Fruit fly (Drosophila melanogaster) whole organism, wandering third instar larva: ENCODE measurements around the gene CG42263.

Source experiments
- GATAd ChIP-seq: sonication (Bioruptor generic); optimal IDR thresholded peaks from 2 replicates; lab custom pipeline; 2016; ENCODE audit warnings: missing biosample characterization, missing genetic modification characterization
- lola ChIP-seq: fragments of >200 bp; optimal IDR thresholded peaks from 2 replicates; lab custom pipeline; 2017; ENCODE audit warnings: missing biosample characterization, missing genetic modification characterization
- usp ChIP-seq: fragments of >200 bp; optimal IDR thresholded peaks from 2 replicates; lab custom pipeline; 2017; ENCODE audit warnings: missing biosample characterization, missing genetic modification characterization

dm6 chr3L:19991714-19992231 is 36.2 kb upstream of the CG42263 start, which contains the start of the genes CG7646 and Nca:
- TF ChIP-seq usp (GFP tag; lab: Kevin White, UChicago) (no peak), GATAd (GFP tag; lab: Kevin White, UChicago) (no peak), lola (GFP tag; lab: Kevin White, UChicago) (no peak)
